Fruit fly (Drosophila melanogaster): Measurements from ENCODE around the gene Mau2.

Gene Mau2

DNA sequence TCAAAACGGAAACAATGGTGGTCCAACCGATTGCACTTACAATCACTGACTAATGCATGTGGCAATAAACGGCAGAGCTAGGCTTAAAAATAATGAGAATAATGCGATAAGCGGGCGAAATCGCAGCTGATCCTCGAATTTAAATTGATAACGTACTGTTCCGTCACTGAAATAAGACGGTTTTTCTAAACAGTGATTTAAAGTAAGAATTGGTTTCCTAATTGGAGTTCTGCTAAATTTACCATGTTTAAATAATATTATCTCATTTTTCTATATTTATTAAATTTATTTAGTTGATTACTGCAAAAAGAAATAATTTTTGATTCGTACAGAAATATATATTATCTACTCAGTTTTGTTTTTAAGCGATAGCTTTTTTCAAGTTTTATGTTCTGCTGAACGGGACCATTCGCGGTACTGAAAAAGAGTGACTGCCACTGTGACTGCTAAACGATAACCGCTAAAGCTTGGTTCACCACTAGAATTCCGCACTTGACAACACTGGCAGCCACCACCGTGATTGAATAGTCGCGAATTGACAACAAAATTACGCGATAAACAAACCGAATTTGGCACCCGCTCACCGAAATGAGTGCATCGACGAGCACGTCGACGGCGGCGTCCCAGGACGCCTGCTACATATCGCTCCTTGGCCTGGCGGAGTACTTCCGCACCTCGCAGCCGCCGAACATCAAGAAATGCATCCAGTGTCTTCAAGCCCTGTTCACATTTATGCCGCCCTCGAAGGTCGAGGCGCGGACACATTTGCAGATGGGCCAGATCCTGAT, at the start of gene Mau2, which contains the start of gene Spn88Eb (continued):
- TF ChIP-seq Side (GFP tag; optimal IDR thresholded peaks at IDR 0.05) = peak; percentile 20
- TF ChIP-seq CG7271 (tag; optimal IDR thresholded peaks at IDR 0.05) = no peak
- 0 out of 3 replicates have a peak, but pooled peaks have one; percentile 5 for TF ChIP-seq sr (GFP tag; IDR thresholded peaks at IDR 0.05)
- peak; percentile 77 for TF ChIP-seq ind (GFP tag; optimal IDR thresholded peaks at IDR 0.05)
- TF ChIP-seq sima (GFP tag; optimal IDR thresholded peaks at IDR 0.05) = no peak
- TF ChIP-seq CG16863 (GFP tag; optimal IDR thresholded peaks at IDR 0.05) = peak; percentile 55
- no peak for TF ChIP-seq Lpt (GFP tag; optimal IDR thresholded peaks at IDR 0.05)
- TF ChIP-seq Atf-2 (GFP tag; optimal IDR thresholded peaks at IDR 0.05) = no peak
- TF ChIP-seq ssp (GFP tag; IDR thresholded peaks at IDR 0.05) = peak; percentile 82
- peak; percentile 47 for TF ChIP-seq Elba2 (GFP tag; optimal IDR thresholded peaks at IDR 0.05)
- TF ChIP-seq Mrtf (GFP tag; IDR thresholded peaks at IDR 0.05) = peak; percentile 69; the same call in 2 of the 3 replicates
- 0 out of 2 replicates have a peak, but pooled peaks have one; percentile 30 for TF ChIP-seq CG4730 (GFP tag; IDR thresholded peaks at IDR 0.05)
- TF ChIP-seq CG18619 (GFP tag; optimal IDR thresholded peaks at IDR 0.05) = peak; percentile 45
- TF ChIP-seq rib (GFP tag; IDR thresholded peaks at IDR 0.05) = peak; percentile 87
- peak; percentile 23 for TF ChIP-seq repo (GFP tag; optimal IDR thresholded peaks at IDR 0.05)
- peak; percentile 74 for TF ChIP-seq CG10366 (GFP tag; IDR thresholded peaks at IDR 0.05)
- peak; percentile 67 for TF ChIP-seq H2.0 (GFP tag; IDR thresholded peaks at IDR 0.05)
- no peak for TF ChIP-seq CTCF (GFP tag; optimal IDR thresholded peaks at IDR 0.05)
- peak; percentile 46; the same call in 2 of the 3 replicates for TF ChIP-seq CG14860 (GFP tag; IDR thresholded peaks at IDR 0.05; ENCODE audit: partially characterized antibody)
- peak; percentile 60 for TF ChIP-seq Hr3 (GFP tag; optimal IDR thresholded peaks at IDR 0.05)
- TF ChIP-seq CG9437 (GFP tag; optimal IDR thresholded peaks at IDR 0.05) = peak; percentile 38
- no peak for TF ChIP-seq h (optimal IDR thresholded peaks at IDR 0.05)
- TF ChIP-seq Max (GFP tag; optimal IDR thresholded peaks at IDR 0.05) = peak; percentile 42
- TF ChIP-seq H15 (GFP tag; IDR thresholded peaks at IDR 0.05) = peak; percentile 61; the same call in 2 of the 3 replicates
- no peak for TF ChIP-seq Hr39 (optimal IDR thresholded peaks at IDR 0.05)
- TF ChIP-seq unc-4 (GFP tag; IDR thresholded peaks at IDR 0.05; ENCODE audit: partially characterized antibody) = peak; percentile 72
- TF ChIP-seq CG3847 (GFP tag; IDR thresholded peaks at IDR 0.05) = peak; percentile 91
- peak; percentile 18 for TF ChIP-seq CG13775 (GFP tag; optimal IDR thresholded peaks at IDR 0.05)
- TF ChIP-seq HLH3B (GFP tag; IDR thresholded peaks at IDR 0.05) = peak; percentile 53; the same call in 1 of the 2 replicates
- no peak for TF ChIP-seq slou (GFP tag; optimal IDR thresholded peaks at IDR 0.05)
- TF ChIP-seq prd (optimal IDR thresholded peaks at IDR 0.05) = no peak
- TF ChIP-seq prd (GFP tag; IDR thresholded peaks at IDR 0.05) = peak; percentile 80
- peak; percentile 82 for TF ChIP-seq Ptx1 (GFP tag; IDR thresholded peaks at IDR 0.05)
- peak; percentile 37 for TF ChIP-seq Oli (tag; optimal IDR thresholded peaks at IDR 0.05)
- peak; percentile 56 for TF ChIP-seq CG3281 (GFP tag; optimal IDR thresholded peaks at IDR 0.05)
- peak; percentile 43; the same call in 1 of the 2 replicates for TF ChIP-seq ara (GFP tag; IDR thresholded peaks at IDR 0.05)
- TF ChIP-seq pum (GFP tag; optimal IDR thresholded peaks at IDR 0.05) = peak; percentile 47
- no peak for TF ChIP-seq ab (GFP tag; optimal IDR thresholded peaks at IDR 0.05)
- no peak for TF ChIP-seq fru (optimal IDR thresholded peaks at IDR 0.05)
- peak; percentile 55; the same call in 1 of the 3 replicates for TF ChIP-seq otp (GFP tag; IDR thresholded peaks at IDR 0.05)
- peak; percentile 66 for TF ChIP-seq ranshi (GFP tag; IDR thresholded peaks at IDR 0.05)
- TF ChIP-seq al (GFP tag; IDR thresholded peaks at IDR 0.05) = peak; percentile 70
- TF ChIP-seq gro (GFP tag; optimal IDR thresholded peaks at IDR 0.05) = peak; percentile 78
- TF ChIP-seq CG13296 (GFP tag; optimal IDR thresholded peaks at IDR 0.05) = peak; percentile 65
- TF ChIP-seq Bdp1 (GFP tag; optimal IDR thresholded peaks at IDR 0.05) = peak; percentile 56
- TF ChIP-seq cad (GFP tag; optimal IDR thresholded peaks at IDR 0.05) = no peak
- no peak for TF ChIP-seq CG2875 (GFP tag; optimal IDR thresholded peaks at IDR 0.05)
- TF ChIP-seq CG15514 (GFP tag; optimal IDR thresholded peaks at IDR 0.05) = peak; percentile 60
- peak; percentile 40 for TF ChIP-seq CG10209 (GFP tag; optimal IDR thresholded peaks at IDR 0.05)
- TF ChIP-seq CG12155 (GFP tag; optimal IDR thresholded peaks at IDR 0.05) = peak; percentile 64
- TF ChIP-seq Neu2 (GFP tag; optimal IDR thresholded peaks at IDR 0.05; ENCODE audit: borderline replicate concordance) = no peak
- peak in 1 of 2 experiments; percentile 79 for TF ChIP-seq Hr51 (GFP tag; optimal IDR thresholded peaks at IDR 0.05)

All from whole organism, embryonic.